Worm (Caenorhabditis elegans) whole organism, L4 larva: ENCODE data around the gene B0495.7.

Experiments used
- R02D3.7 ChIP-seq: fragments of 150-350 bp; sonication (generic microtip); optimal IDR thresholded peaks from 3 replicates; lab custom pipeline; 2014; ENCODE audit warnings: missing biosample characterization, missing genetic modification characterization
- Y5F2A.4 ChIP-seq: fragments of 200-800 bp; sonication (Bioruptor generic); optimal IDR thresholded peaks from 2 replicates; lab custom pipeline; 2018; ENCODE audit warnings: mild to moderate bottlenecking, missing genetic modification characterization, missing compliant biosample characterization
- aha-1 ChIP-seq: fragments of 150-350 bp; peaks from one replicate; lab custom pipeline; 2014; ENCODE audit warnings: missing biosample characterization, missing genetic modification characterization
- arid-1 ChIP-seq: fragments of 200-800 bp; sonication (Bioruptor generic); conservative IDR thresholded peaks from 2 replicates; pipeline ENCODE4 v1.3.6; 2022; ENCODE audit warnings: missing genetic modification reagents, missing genetic modification characterization, missing compliant biosample characterization
- ceh-20 ChIP-seq: fragments of 200-800 bp; sonication (Bioruptor generic); IDR thresholded peaks from 2 replicates; pipeline ENCODE4 v1.3.6; 2022; ENCODE audit warnings: missing genetic modification reagents, missing genetic modification characterization, missing compliant biosample characterization
- ceh-28 ChIP-seq: fragments of 150-350 bp; optimal IDR thresholded peaks from 2 replicates; lab custom pipeline; 2014; ENCODE audit warnings: missing biosample characterization, missing genetic modification reagents, missing genetic modification characterization
- ceh-44 ChIP-seq: fragments of 200-800 bp; sonication (Bioruptor generic); IDR thresholded peaks from 2 replicates; pipeline ENCODE4 v1.3.6; 2022; ENCODE audit warnings: missing genetic modification reagents, missing genetic modification characterization, missing compliant biosample characterization
- ces-1 ChIP-seq: fragments of 150-350 bp; sonication (generic microtip); optimal IDR thresholded peaks from 4 replicates; lab custom pipeline; 2014; ENCODE audit warnings: missing biosample characterization, missing genetic modification reagents, missing genetic modification characterization
- ctbp-1 ChIP-seq: fragments of 200-800 bp; sonication (Bioruptor generic); IDR thresholded peaks from 2 replicates; pipeline ENCODE4 v1.3.6; 2022; ENCODE audit warnings: missing genetic modification reagents, missing genetic modification characterization, missing compliant biosample characterization
- daf-19 ChIP-seq: fragments of 200-800 bp; sonication (Bioruptor generic); conservative IDR thresholded peaks from 2 replicates; pipeline ENCODE4 v1.3.6; 2022; ENCODE audit warnings: missing genetic modification characterization, missing compliant biosample characterization
- daf-8 ChIP-seq: fragments of 200-800 bp; sonication (Bioruptor generic); IDR thresholded peaks from 2 replicates; pipeline ENCODE4 v1.3.6; 2022; ENCODE audit warnings: missing genetic modification characterization, missing compliant biosample characterization
- dmd-6 ChIP-seq: fragments of 200-800 bp; sonication (Bioruptor generic); IDR thresholded peaks from 2 replicates; pipeline ENCODE4 v1.3.6; 2022; ENCODE audit warnings: missing genetic modification reagents, missing genetic modification characterization, missing compliant biosample characterization
- dmd-8 ChIP-seq: fragments of 200-800 bp; sonication (Bioruptor generic); IDR thresholded peaks from 2 replicates; pipeline ENCODE4 v1.3.6; 2022; ENCODE audit warnings: missing genetic modification characterization, missing compliant biosample characterization
- duxl-1 ChIP-seq: sonication (generic microtip); optimal IDR thresholded peaks from 2 replicates; lab custom pipeline; 2016; ENCODE audit warnings: mild to moderate bottlenecking, missing genetic modification characterization, moderate library complexity, missing compliant biosample characterization; ENCODE audit not compliant: poor library complexity
- dve-1 ChIP-seq: sonication (generic microtip); optimal IDR thresholded peaks from 2 replicates; lab custom pipeline; 2017; ENCODE audit warnings: antibody characterized with exemption, mild to moderate bottlenecking, missing genetic modification characterization, missing compliant biosample characterization; ENCODE audit not compliant: insufficient read depth
- egl-43 ChIP-seq: fragments of 200-800 bp; sonication (Bioruptor generic); IDR thresholded peaks from 2 replicates; pipeline ENCODE4 v1.3.6; 2022; ENCODE audit warnings: missing genetic modification reagents, missing genetic modification characterization, missing compliant biosample characterization
- fkh-10 ChIP-seq: fragments of 150-350 bp; optimal IDR thresholded peaks from 2 replicates; lab custom pipeline; 2014; ENCODE audit warnings: missing biosample characterization, missing genetic modification reagents, missing genetic modification characterization
- hif-1 ChIP-seq, 2 experiments: sonication (generic microtip); optimal IDR thresholded peaks; 2 replicates each; lab custom pipeline; 2016 to 2017; ENCODE audit warnings: missing compliant biosample characterization in 2 of 2, missing genetic modification characterization in 2 of 2, missing genetic modification reagents in 2 of 2, missing genotype in 2 of 2, mild to moderate bottlenecking in 1 of 2
- hlh-30 ChIP-seq: sonication (generic microtip); optimal IDR thresholded peaks from 2 replicates; lab custom pipeline; 2017; ENCODE audit warnings: antibody characterized with exemption, mild to moderate bottlenecking, missing genetic modification characterization, missing compliant biosample characterization; ENCODE audit not compliant: insufficient read depth
- lin-13 ChIP-seq: fragments of 150-350 bp; optimal IDR thresholded peaks from 2 replicates; lab custom pipeline; 2014; ENCODE audit warnings: missing biosample characterization, missing genetic modification reagents, missing genetic modification characterization
- lin-15B ChIP-seq: fragments of 150-350 bp; sonication (generic microtip); optimal IDR thresholded peaks from 3 replicates; lab custom pipeline; 2014; ENCODE audit warnings: missing biosample characterization, missing genetic modification characterization
- lsy-2 ChIP-seq, 2 experiments: fragments of 150-350 bp in 1 of 2; sonication (generic microtip) in 1 of 2; optimal IDR thresholded peaks; 2 replicates each; lab custom pipeline; 2014 to 2017; ENCODE audit warnings: missing biosample characterization in 2 of 2, missing genetic modification characterization in 2 of 2
- mdl-1 ChIP-seq, 2 experiments: fragments of 150-350 bp in 1 of 2; sonication (generic microtip) in 1 of 2; optimal IDR thresholded peaks; 2 replicates each; lab custom pipeline; 2014 to 2017; ENCODE audit warnings: missing biosample characterization in 2 of 2, missing genetic modification characterization in 2 of 2
- mdt-29 ChIP-seq: fragments of 200-800 bp; sonication (Bioruptor generic); IDR thresholded peaks from 2 replicates; pipeline ENCODE4 v1.3.6; 2022; ENCODE audit warnings: missing genetic modification reagents, missing genetic modification characterization, missing compliant biosample characterization
- mxl-3 ChIP-seq: fragments of 200-800 bp; sonication (Bioruptor generic); optimal IDR thresholded peaks from 2 replicates; lab custom pipeline; 2018; ENCODE audit warnings: mild to moderate bottlenecking, missing genetic modification characterization, missing compliant biosample characterization
- nhr-10 ChIP-seq: fragments of 150-350 bp; optimal IDR thresholded peaks from 2 replicates; lab custom pipeline; 2014; ENCODE audit warnings: missing biosample characterization, missing genetic modification characterization
- nhr-11 ChIP-seq: fragments of 150-350 bp; optimal IDR thresholded peaks from 2 replicates; lab custom pipeline; 2014; ENCODE audit warnings: missing biosample characterization, missing genetic modification characterization
- nhr-111 ChIP-seq: fragments of 200-800 bp; sonication (Bioruptor generic); optimal IDR thresholded peaks from 2 replicates; lab custom pipeline; 2018; ENCODE audit warnings: mild to moderate bottlenecking, missing genetic modification characterization, missing compliant biosample characterization
- nhr-25 ChIP-seq: sonication (generic microtip); optimal IDR thresholded peaks from 2 replicates; lab custom pipeline; 2017; ENCODE audit warnings: missing genetic modification characterization, mild to moderate bottlenecking, missing compliant biosample characterization, antibody characterized with exemption, moderate library complexity, borderline replicate concordance; ENCODE audit not compliant: insufficient read depth
- nhr-42 ChIP-seq: fragments of 200-800 bp; sonication (Bioruptor generic); IDR thresholded peaks from 2 replicates; pipeline ENCODE4 v1.3.6; 2022; ENCODE audit warnings: missing genetic modification characterization, missing compliant biosample characterization
- nhr-6 ChIP-seq: fragments of 150-350 bp; optimal IDR thresholded peaks from 2 replicates; lab custom pipeline; 2014; ENCODE audit warnings: missing biosample characterization, missing genetic modification characterization
- php-3 ChIP-seq: fragments of 200-800 bp; sonication (Bioruptor generic); IDR thresholded peaks from 2 replicates; pipeline ENCODE4 v1.3.6; 2022; ENCODE audit warnings: missing genetic modification reagents, missing genetic modification characterization, missing compliant biosample characterization
- pqm-1 ChIP-seq: sonication (generic microtip); optimal IDR thresholded peaks from 2 replicates; lab custom pipeline; 2017; ENCODE audit warnings: missing biosample characterization, missing genetic modification characterization
- rbr-2 ChIP-seq: sonication (generic microtip); optimal IDR thresholded peaks from 2 replicates; lab custom pipeline; 2016; ENCODE audit warnings: missing genotype, missing genetic modification characterization, missing compliant biosample characterization
- set-16 ChIP-seq: fragments of 200-800 bp; sonication (Bioruptor generic); IDR thresholded peaks from 2 replicates; pipeline ENCODE4 v1.3.6; 2022; ENCODE audit warnings: missing genetic modification reagents, missing genetic modification characterization, missing compliant biosample characterization
- unc-62 ChIP-seq, 3 experiments: fragments of 150-350 bp in 1 of 3; sonication (generic microtip); optimal IDR thresholded peaks in 2 of 3; peaks in 1 of 3; 1 replicate in 1 of 3; 2 replicates in 2 of 3; lab custom pipeline; 2014 to 2017; ENCODE audit warnings: missing biosample characterization in 3 of 3, missing genetic modification characterization in 3 of 3, missing genetic modification reagents in 3 of 3, missing genotype in 1 of 3
- zag-1 ChIP-seq: fragments of 150-350 bp; optimal IDR thresholded peaks from 2 replicates; lab custom pipeline; 2014; ENCODE audit warnings: missing biosample characterization, missing genetic modification characterization
- ztf-7 ChIP-seq: fragments of 150-350 bp; optimal IDR thresholded peaks from 2 replicates; lab custom pipeline; 2014; ENCODE audit warnings: missing biosample characterization, missing genetic modification characterization

Gene B0495.7

DNA sequence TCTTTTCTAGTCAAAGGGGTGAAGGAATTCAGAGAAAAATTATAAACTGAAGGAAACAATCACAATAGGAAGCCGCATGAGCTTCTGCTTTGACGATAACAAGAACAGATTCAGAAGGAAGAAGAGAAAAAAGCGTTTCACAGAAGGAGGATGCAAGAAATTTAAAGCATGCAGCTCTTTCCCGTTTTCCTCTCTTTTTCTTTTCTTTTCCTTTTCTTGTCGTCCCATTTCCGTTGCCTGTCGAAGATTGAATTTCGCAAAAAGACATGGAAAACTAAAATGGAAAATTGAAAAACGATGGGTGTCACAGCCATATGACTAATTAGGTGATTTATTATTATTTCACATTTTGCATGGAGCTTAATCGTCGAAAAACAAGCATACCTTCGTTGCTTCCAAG lies 11.1 kb upstream of the B0495.7 start (continued):
- no peak for TF ChIP-seq ceh-44 (GFP tag; lab: Robert Waterston, UW)
- no peak for TF ChIP-seq pqm-1 (tag; lab: Kevin White, UChicago)
- TF ChIP-seq R02D3.7 (tag; lab: Kevin White, UChicago) = no peak
- no peak for TF ChIP-seq nhr-42 (GFP tag; lab: Robert Waterston, UW)
- TF ChIP-seq daf-19 (GFP tag; lab: Robert Waterston, UW) = no peak
- no peak for TF ChIP-seq arid-1 (GFP tag; lab: Robert Waterston, UW)
- TF ChIP-seq nhr-111 (GFP tag; lab: Kevin White, UChicago) = no peak
- TF ChIP-seq duxl-1 (tag; lab: Kevin White, UChicago) = no peak
- no peak for TF ChIP-seq lin-13 (GFP tag; lab: Kevin White, UChicago)
- TF ChIP-seq aha-1 = peak; percentile 86
- peak; percentile 42 for TF ChIP-seq ces-1 (GFP tag; lab: Kevin White, UChicago)
- TF ChIP-seq egl-43 (GFP tag; lab: Robert Waterston, UW) = no peak
- peak; percentile 82 for TF ChIP-seq fkh-10 (GFP tag; lab: Kevin White, UChicago)
- no peak for TF ChIP-seq mxl-3
- no peak for TF ChIP-seq ceh-20
- TF ChIP-seq nhr-25 (tag; lab: Kevin White, UChicago) = no peak
- no peak for TF ChIP-seq nhr-10
- no peak for TF ChIP-seq daf-8 (GFP tag; lab: Robert Waterston, UW)
- TF ChIP-seq dmd-8 (GFP tag; lab: Robert Waterston, UW) = no peak
- no peak; the same call in 1 of the 2 replicates for TF ChIP-seq set-16

DNA sequence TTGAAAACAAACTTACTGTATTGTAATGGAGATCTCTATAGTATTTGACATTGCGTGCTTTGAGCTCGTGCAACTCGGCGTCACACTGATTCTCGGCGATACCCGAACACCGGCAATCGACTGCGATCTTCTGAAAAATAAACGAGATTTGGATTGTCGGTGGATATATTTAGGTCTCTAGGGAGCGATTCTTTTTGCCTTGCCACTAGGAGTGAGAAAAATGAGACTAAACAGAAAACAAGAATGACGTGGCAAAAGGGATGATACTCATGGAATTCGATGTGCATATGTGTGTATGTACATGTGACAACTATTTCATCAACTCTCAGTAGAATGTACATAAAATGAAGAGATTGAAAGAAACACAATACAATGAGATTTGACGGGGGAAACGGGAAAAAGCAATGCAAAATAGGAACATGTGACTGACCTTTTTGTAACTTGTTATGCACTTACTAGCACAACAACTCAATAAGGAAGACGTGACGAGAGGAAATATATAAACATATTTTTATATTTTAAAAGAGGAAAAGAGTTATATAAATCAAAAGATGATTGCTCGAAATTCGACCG lies 9.7 kb upstream of the B0495.7 start:
- peak in 1 of 2 experiments; percentile 27 for TF ChIP-seq mdl-1 (tag; optimal IDR thresholded peaks at IDR 0.05; lab: Kevin White, UChicago)
- peak; percentile 30; the same call in 1 of the 2 replicates for TF ChIP-seq dmd-6 (GFP tag; lab: Robert Waterston, UW)
- TF ChIP-seq ces-1 (GFP tag; lab: Kevin White, UChicago) = peak; percentile 84
- no peak for TF ChIP-seq hif-1 (tag; optimal IDR thresholded peaks at IDR 0.05; lab: Kevin White, UChicago)
- peak; percentile 77 for TF ChIP-seq fkh-10 (GFP tag; lab: Kevin White, UChicago)
- no peak for TF ChIP-seq nhr-6
- peak; percentile 53 for TF ChIP-seq hlh-30 (tag; lab: Kevin White, UChicago)
- TF ChIP-seq nhr-11 (tag; lab: Kevin White, UChicago) = no peak
- peak; percentile 25 for TF ChIP-seq rbr-2
- TF ChIP-seq dmd-8 (GFP tag; lab: Robert Waterston, UW) = no peak
- TF ChIP-seq Y5F2A.4 (GFP tag; lab: Kevin White, UChicago) = no peak
- peak; percentile 21; the same call in 1 of the 2 replicates for TF ChIP-seq ctbp-1 (GFP tag; lab: Robert Waterston, UW)
- peak in 1 of 2 experiments; percentile 27 for TF ChIP-seq lsy-2 (tag; optimal IDR thresholded peaks at IDR 0.05; lab: Kevin White, UChicago)
- peak in 1 of 2 experiments; percentile 77 for TF ChIP-seq unc-62 (GFP tag; optimal IDR thresholded peaks at IDR 0.05 in 1 of 2; lab: Kevin White, UChicago)
- TF ChIP-seq unc-62 (tag; optimal IDR thresholded peaks at IDR 0.05; lab: Kevin White, UChicago) = no peak

DNA sequence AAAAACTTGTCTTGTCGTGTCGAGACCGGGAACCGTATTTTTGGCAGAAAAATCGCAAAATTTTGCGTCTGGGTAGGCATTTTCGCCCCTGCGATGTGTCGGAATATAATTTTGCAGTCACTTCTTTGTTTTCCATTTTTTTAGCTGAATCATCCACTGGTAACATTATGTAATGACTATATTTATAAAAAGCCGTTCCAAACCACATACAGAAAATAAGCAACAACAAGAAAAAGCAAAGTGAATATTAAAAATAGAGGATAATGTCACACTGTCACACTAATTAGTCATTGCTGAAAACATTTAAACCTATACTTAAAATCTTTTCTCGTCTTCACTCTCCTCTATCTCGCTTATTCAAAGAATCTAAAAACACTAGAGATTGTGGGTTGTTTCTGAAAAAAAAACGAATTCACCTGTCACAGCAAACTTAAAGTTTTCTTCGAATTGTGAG lies 4.3 kb upstream of the B0495.7 start, which contains the start of gene sre-1:
Gene sre-1, plus strand, starts transcription at position 404 of the 454 bp plus-strand sequence.
- TF ChIP-seq zag-1 (tag; lab: Kevin White, UChicago) (no peak), ztf-7 (tag; lab: Kevin White, UChicago) (no peak), hif-1 (tag; optimal IDR thresholded peaks at IDR 0.05; lab: Kevin White, UChicago) (no peak), dmd-8 (GFP tag; lab: Robert Waterston, UW) (no peak), ceh-28 (tag; lab: Kevin White, UChicago) (no peak), Y5F2A.4 (GFP tag; lab: Kevin White, UChicago) (no peak), R02D3.7 (tag; lab: Kevin White, UChicago) (no peak), php-3 (GFP tag; lab: Robert Waterston, UW) (no peak), nhr-11 (tag; lab: Kevin White, UChicago) (no peak), lin-15B (no peak), dve-1 (no peak), mdt-29 (no peak)
